Worm (Caenorhabditis elegans): ENCODE results near the gene H12D21.11.
"Not testable (repeated sequence)": the region's sequence is repeated elsewhere in the genome, so short reads cannot be mapped to it uniquely, and the experiment has no call there.

The H12D21.11 gene

ce11 chrV:14876257-14876656 lies 39.4 kb upstream of the H12D21.11 start (continued):
- TF ChIP-seq bed-1 (GFP tag; IDR thresholded peaks at IDR 0.05) (no peak), tbp1 (GFP tag; optimal IDR thresholded peaks at IDR 0.05) (peak; percentile 100), mcd-1 (GFP tag; IDR thresholded peaks at IDR 0.05) (peak; percentile 64), hsf-1 (GFP tag; IDR thresholded peaks at IDR 0.05) (peak; percentile 65; the same call in 1 of the 2 replicates), F33H1.4 (GFP tag; IDR thresholded peaks at IDR 0.05) (peak; percentile 26; the same call in 1 of the 2 replicates), snpc-1.1 (tag; optimal IDR thresholded peaks at IDR 0.05; ENCODE audit: insufficient read depth) (peak; percentile 97), D2030.7 (GFP tag; IDR thresholded peaks at IDR 0.05) (peak; percentile 40), Y56A3A.18 (GFP tag; IDR thresholded peaks at IDR 0.05) (peak; percentile 44; the same call in 1 of the 2 replicates), lsl-1 (GFP tag; optimal IDR thresholded peaks at IDR 0.05) (peak; percentile 33), B0035.1 (tag; optimal IDR thresholded peaks at IDR 0.05) (no peak), nfyb-1 (GFP tag; IDR thresholded peaks at IDR 0.05) (peak; percentile 76), him-1 (tag; optimal IDR thresholded peaks at IDR 0.05) (peak; percentile 86), ztf-18 (tag; optimal IDR thresholded peaks at IDR 0.05) (peak; percentile 18), snpc-4 (GFP tag; optimal IDR thresholded peaks at IDR 0.05) (peak; percentile 96), snpc-4 (tag; optimal IDR thresholded peaks at IDR 0.05) (peak; percentile 97 to 99 (median 98)), Y53G8AR.9 (GFP tag; conservative IDR thresholded peaks at IDR 0.05) (0 out of 2 replicates have a peak, but pooled peaks have one; percentile 25), athp-1 (tag; optimal IDR thresholded peaks at IDR 0.05) (peak; percentile 14), snpc-3.4 (tag; optimal IDR thresholded peaks at IDR 0.05) (peak; percentile 96), F23B12.7 (tag; optimal IDR thresholded peaks at IDR 0.05; ENCODE audit: insufficient read depth) (peak; percentile 42), dox-1 (GFP tag; IDR thresholded peaks at IDR 0.05) (peak; percentile 62), Y53F4B.3 (GFP tag; IDR thresholded peaks at IDR 0.05) (peak; percentile 52; the same call in 1 of the 2 replicates), nhr-80 (tag; optimal IDR thresholded peaks at IDR 0.05) (peak; percentile 4), let-607 (tag; optimal IDR thresholded peaks at IDR 0.05) (peak in 1 of 2 experiments; percentile 6), atf-7 (tag; optimal IDR thresholded peaks at IDR 0.05) (peak; percentile 19), zim-3 (tag; optimal IDR thresholded peaks at IDR 0.05) (peak; percentile 3), rcor-1 (GFP tag; IDR thresholded peaks at IDR 0.05) (peak; percentile 81), ceh-27 (GFP tag; optimal IDR thresholded peaks at IDR 0.05) (peak; percentile 23), F10E7.11 (tag; optimal IDR thresholded peaks at IDR 0.05) (no peak), B0019.2 (GFP tag; conservative IDR thresholded peaks at IDR 0.05) (no peak), egl-18 (GFP tag; IDR thresholded peaks at IDR 0.05) (no peak), die-1 (tag; optimal IDR thresholded peaks at IDR 0.05) (peak; percentile 9), sdz-38 (tag; optimal IDR thresholded peaks at IDR 0.05) (no peak), attf-6 (GFP tag; IDR thresholded peaks at IDR 0.05) (peak; percentile 67), rec-8 (tag; optimal IDR thresholded peaks at IDR 0.05) (peak; percentile 10 to 31), B0261.1 (tag; optimal IDR thresholded peaks at IDR 0.05) (peak; percentile 86), cebp-2 (GFP tag; IDR thresholded peaks at IDR 0.05) (0 out of 2 replicates have a peak, but pooled peaks have one; percentile 56), ceh-100 (GFP tag; IDR thresholded peaks at IDR 0.05) (0 out of 2 replicates have a peak, but pooled peaks have one; percentile 34)

DNA sequence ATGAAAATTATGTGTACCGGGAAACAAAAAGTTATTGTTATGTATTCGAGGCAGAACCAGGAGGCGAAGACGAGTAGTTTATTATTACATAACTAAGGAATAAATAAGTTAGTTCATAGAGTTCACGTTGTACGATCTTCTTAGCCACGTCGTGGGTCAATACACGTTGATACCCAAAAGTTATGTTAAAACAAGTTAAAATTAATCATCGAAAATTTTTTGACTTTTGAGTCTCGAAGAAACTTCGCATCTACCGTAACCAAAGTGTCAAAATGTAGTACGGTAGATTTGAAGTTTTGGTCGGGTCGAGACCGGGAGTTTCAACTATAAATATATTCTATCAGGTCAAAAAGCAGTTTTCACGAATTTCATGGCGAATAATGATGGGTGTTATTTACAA lies 39.0 kb upstream of the H12D21.11 start, which contains the start of gene ZC412.10:
ZC412.10 (minus strand) TSS at position 101 of the 400 bp plus-strand sequence.
- not testable (repeated sequence) for TF ChIP-seq lin-40 (tag; optimal IDR thresholded peaks at IDR 0.05); lsy-27 (tag; optimal IDR thresholded peaks at IDR 0.05; ENCODE audit: borderline replicate concordance, insufficient read depth); efl-1 (GFP tag; optimal IDR thresholded peaks at IDR 0.05)
